Fruit fly (Drosophila melanogaster) whole organism, prepupa: ENCODE results near the gene CG6689.

Experiments used
- CG10631 ChIP-seq: fragments of 200-800 bp; sonication (Bioruptor generic); optimal IDR thresholded peaks from 2 replicates; lab custom pipeline; 2016; ENCODE audit warnings: missing biosample characterization, missing genetic modification characterization
- CG10669 ChIP-seq: fragments of 200-800 bp; sonication (Bioruptor generic); optimal IDR thresholded peaks from 3 replicates; lab custom pipeline; 2018; ENCODE audit warnings: missing biosample characterization, mild to moderate bottlenecking, missing genetic modification characterization, moderate library complexity
- CG11294 ChIP-seq: fragments of 200-800 bp; sonication (Bioruptor generic); IDR thresholded peaks from 2 replicates; pipeline ENCODE4 v1.3.6; 2022; ENCODE audit warnings: missing biosample characterization, missing genetic modification characterization
- CG11762 ChIP-seq: fragments of 200-800 bp; sonication (Bioruptor generic); optimal IDR thresholded peaks from 3 replicates; lab custom pipeline; 2016; ENCODE audit warnings: missing biosample characterization, missing genetic modification characterization; ENCODE audit not compliant: insufficient read depth
- CG11902 ChIP-seq: fragments of 200-800 bp; sonication (Bioruptor generic); optimal IDR thresholded peaks from 3 replicates; lab custom pipeline; 2016; ENCODE audit warnings: missing biosample characterization, missing genetic modification characterization
- CG15336 ChIP-seq: fragments of 200-800 bp; sonication (Bioruptor generic); IDR thresholded peaks from 2 replicates; pipeline ENCODE4 v1.3.6; 2022; ENCODE audit warnings: missing biosample characterization, missing genetic modification characterization
- CG1621 ChIP-seq: fragments of 200-800 bp; sonication (Bioruptor generic); optimal IDR thresholded peaks from 3 replicates; lab custom pipeline; 2018; ENCODE audit warnings: missing biosample characterization, mild to moderate bottlenecking, missing genetic modification characterization
- CG3032 ChIP-seq: fragments of 200-800 bp; optimal IDR thresholded peaks from 2 replicates; lab custom pipeline; 2019; ENCODE audit warnings: missing biosample characterization, mild to moderate bottlenecking, missing genetic modification characterization, moderate library complexity
- CG32006 ChIP-seq: fragments of 200-800 bp; sonication (Bioruptor generic); optimal IDR thresholded peaks from 3 replicates; lab custom pipeline; 2017; ENCODE audit warnings: missing biosample characterization, mild to moderate bottlenecking, missing genetic modification characterization
- CG3919 ChIP-seq: fragments of 200-800 bp; sonication (Bioruptor generic); optimal IDR thresholded peaks from 3 replicates; lab custom pipeline; 2016; ENCODE audit warnings: missing biosample characterization, missing genetic modification characterization
- CG4318 ChIP-seq: fragments of 200-800 bp; sonication (Bioruptor generic); optimal IDR thresholded peaks from 3 replicates; lab custom pipeline; 2017; ENCODE audit warnings: missing biosample characterization, mild to moderate bottlenecking, missing genetic modification characterization
- CG6163 ChIP-seq: fragments of 200-800 bp; sonication (Bioruptor generic); IDR thresholded peaks from 3 replicates; pipeline ENCODE4 v1.3.6; 2022; ENCODE audit warnings: missing biosample characterization, missing genetic modification characterization
- CG6276 ChIP-seq: fragments of 200-800 bp; sonication (Bioruptor generic); optimal IDR thresholded peaks from 2 replicates; lab custom pipeline; 2017; ENCODE audit warnings: missing biosample characterization, mild to moderate bottlenecking, missing genetic modification characterization
- CG6808 ChIP-seq: fragments of 200-800 bp; sonication (Bioruptor generic); optimal IDR thresholded peaks from 3 replicates; lab custom pipeline; 2017; ENCODE audit warnings: missing biosample characterization, missing genetic modification characterization, mild to moderate bottlenecking, moderate library complexity, missing genetic modification reagents
- CG8319 ChIP-seq: fragments of 200-800 bp; sonication (Bioruptor generic); optimal IDR thresholded peaks from 3 replicates; lab custom pipeline; 2016; ENCODE audit warnings: missing biosample characterization, missing genetic modification characterization
- CG8632 ChIP-seq: fragments of 200-800 bp; sonication (Bioruptor generic); optimal IDR thresholded peaks from 3 replicates; lab custom pipeline; 2016; ENCODE audit warnings: missing biosample characterization, missing genetic modification characterization
- CG9139 ChIP-seq: fragments of 200-800 bp; sonication (Bioruptor generic); optimal IDR thresholded peaks from 3 replicates; lab custom pipeline; 2017; ENCODE audit warnings: missing biosample characterization, mild to moderate bottlenecking, missing genetic modification characterization
- Eip75B ChIP-seq: fragments of 200-800 bp; sonication (Bioruptor generic); optimal IDR thresholded peaks from 3 replicates; lab custom pipeline; 2016; ENCODE audit warnings: missing biosample characterization, missing genetic modification characterization
- Eip78C ChIP-seq: fragments of 200-800 bp; sonication (Bioruptor generic); peaks from one replicate; lab custom pipeline; 2016; ENCODE audit warnings: missing biosample characterization, missing genetic modification characterization
- Eip93F ChIP-seq: fragments of 200-800 bp; sonication (Bioruptor generic); optimal IDR thresholded peaks from 2 replicates; lab custom pipeline; 2016; ENCODE audit warnings: missing biosample characterization, mild to moderate bottlenecking, missing genetic modification characterization
- Ets21C ChIP-seq: fragments of 200-800 bp; sonication (Bioruptor generic); optimal IDR thresholded peaks from 3 replicates; lab custom pipeline; 2016; ENCODE audit warnings: missing biosample characterization, missing genetic modification characterization
- Ets96B ChIP-seq: fragments of 200-800 bp; optimal IDR thresholded peaks from 2 replicates; lab custom pipeline; 2019; ENCODE audit warnings: missing biosample characterization, mild to moderate bottlenecking, missing genetic modification characterization, moderate library complexity
- Hr4 ChIP-seq: fragments of 200-800 bp; sonication (Bioruptor generic); optimal IDR thresholded peaks from 3 replicates; lab custom pipeline; 2016; ENCODE audit warnings: missing biosample characterization, missing genetic modification characterization
- Lpt ChIP-seq: fragments of 200-800 bp; sonication (Bioruptor generic); optimal IDR thresholded peaks from 3 replicates; lab custom pipeline; 2016; ENCODE audit warnings: missing biosample characterization, missing genetic modification characterization
- Met ChIP-seq: fragments of 200-800 bp; sonication (Bioruptor generic); optimal IDR thresholded peaks from 3 replicates; lab custom pipeline; 2016; ENCODE audit warnings: missing biosample characterization, missing genetic modification characterization
- Smox ChIP-seq: fragments of 200-800 bp; sonication (Bioruptor generic); optimal IDR thresholded peaks from 3 replicates; lab custom pipeline; 2016; ENCODE audit warnings: missing biosample characterization, missing genetic modification characterization
- Sox102F ChIP-seq: fragments of 200-800 bp; sonication (Bioruptor generic); optimal IDR thresholded peaks from 2 replicates; lab custom pipeline; 2016; ENCODE audit warnings: missing biosample characterization, mild to moderate bottlenecking, missing genetic modification characterization
- Sox14 ChIP-seq: fragments of 200-800 bp; sonication (Bioruptor generic); optimal IDR thresholded peaks from 3 replicates; lab custom pipeline; 2016; ENCODE audit warnings: missing biosample characterization, missing genetic modification characterization
- Sox15 ChIP-seq: fragments of 200-800 bp; sonication (Bioruptor generic); optimal IDR thresholded peaks from 3 replicates; lab custom pipeline; 2016; ENCODE audit warnings: missing biosample characterization, missing genetic modification characterization
- cyc ChIP-seq: fragments of 200-800 bp; sonication (Bioruptor generic); optimal IDR thresholded peaks from 3 replicates; lab custom pipeline; 2016; ENCODE audit warnings: missing biosample characterization, missing genetic modification characterization
- eg ChIP-seq: fragments of 200-800 bp; sonication (Bioruptor generic); IDR thresholded peaks from 3 replicates; pipeline ENCODE4 v1.3.6; 2022; ENCODE audit warnings: missing biosample characterization, missing genetic modification characterization
- fd59A ChIP-seq: fragments of 200-800 bp; sonication (Bioruptor generic); optimal IDR thresholded peaks from 2 replicates; lab custom pipeline; 2017; ENCODE audit warnings: missing biosample characterization, mild to moderate bottlenecking, missing genetic modification characterization, missing genetic modification reagents
- pdm3 ChIP-seq: fragments of 200-800 bp; sonication (Bioruptor generic); optimal IDR thresholded peaks from 3 replicates; lab custom pipeline; 2016; ENCODE audit warnings: missing biosample characterization, missing genetic modification characterization
- salr ChIP-seq, 2 experiments: fragments of 200-800 bp; sonication (Bioruptor generic); optimal IDR thresholded peaks; 3 replicates each; lab custom pipeline; 2016 to 2018; ENCODE audit warnings: missing biosample characterization in 2 of 2, missing genetic modification characterization in 2 of 2, mild to moderate bottlenecking in 1 of 2
- ss ChIP-seq, 2 experiments: fragments of 200-800 bp; sonication (Bioruptor generic); optimal IDR thresholded peaks; 2 replicates in 1 of 2; 3 replicates in 1 of 2; lab custom pipeline; 2017 to 2018; ENCODE audit warnings: mild to moderate bottlenecking in 2 of 2, missing biosample characterization in 2 of 2, missing genetic modification characterization in 2 of 2, moderate library complexity in 1 of 2
- topi ChIP-seq: fragments of 200-800 bp; sonication (Bioruptor generic); optimal IDR thresholded peaks from 3 replicates; lab custom pipeline; 2016; ENCODE audit warnings: missing biosample characterization, missing genetic modification characterization
- vri ChIP-seq: fragments of 200-800 bp; sonication (Bioruptor generic); optimal IDR thresholded peaks from 3 replicates; lab custom pipeline; 2016; ENCODE audit warnings: missing biosample characterization, mild to moderate bottlenecking, missing genetic modification characterization

Gene CG6689

DNA sequence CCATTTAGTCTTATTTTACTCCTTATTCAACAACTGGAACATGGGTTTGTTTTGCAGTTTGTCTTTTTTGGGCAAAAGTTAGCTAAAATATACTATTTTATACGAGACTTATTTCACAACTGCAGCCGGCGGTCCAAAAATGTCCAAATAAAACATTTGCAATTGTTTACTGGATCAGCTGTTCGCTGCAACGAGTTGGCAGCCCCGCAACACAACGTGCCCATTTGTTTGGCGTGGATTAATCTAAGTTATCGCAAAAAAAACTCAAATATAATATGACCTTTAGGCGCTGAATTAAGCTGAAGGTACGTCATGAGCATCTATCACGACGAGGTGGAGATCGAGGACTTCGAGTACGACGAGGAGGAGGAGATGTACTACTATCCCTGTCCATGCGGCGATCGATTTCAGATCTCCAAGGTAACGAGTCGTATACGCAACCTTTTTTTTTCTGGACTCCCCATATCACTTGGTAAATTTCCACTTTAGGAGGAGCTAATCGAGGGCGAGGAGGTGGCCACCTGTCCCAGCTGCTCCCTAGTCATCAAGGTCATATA is 11.9 kb upstream of the CG6689 start, which contains the start of the genes CG17187 and Dph3:
TSS of gene CG17187 (minus strand) at position 175 of the 557 bp plus-strand sequence.
TSS of gene Dph3 (plus strand) at position 208 of the 557 bp plus-strand sequence.
- TF ChIP-seq pdm3 = no peak
- no peak for TF ChIP-seq Hr4
- TF ChIP-seq CG10631 (GFP tag; lab: Kevin White, UChicago) = no peak
- no peak for TF ChIP-seq CG8319 (GFP tag; lab: Kevin White, UChicago)
- no peak for TF ChIP-seq vri (GFP tag; lab: Kevin White, UChicago)
- TF ChIP-seq Eip78C (GFP tag; lab: Kevin White, UChicago) = no peak
- no peak for TF ChIP-seq CG8632
- TF ChIP-seq cyc (GFP tag; lab: Kevin White, UChicago) = no peak
- TF ChIP-seq CG1621 = no peak
- no peak for TF ChIP-seq Sox14 (GFP tag; lab: Kevin White, UChicago)
- no peak for TF ChIP-seq CG4318 (GFP tag; lab: Kevin White, UChicago)
- TF ChIP-seq CG9139 (GFP tag; lab: Kevin White, UChicago) = no peak
- TF ChIP-seq ss (GFP tag; optimal IDR thresholded peaks at IDR 0.05; lab: Kevin White, UChicago) = no peak
- no peak for TF ChIP-seq fd59A
- no peak for TF ChIP-seq CG15336 (GFP tag; lab: Robert Waterston, UW)
- TF ChIP-seq CG3032 (tag; lab: Kevin White, UChicago) = no peak
- TF ChIP-seq, all 60 proteins: peak for 0

DNA sequence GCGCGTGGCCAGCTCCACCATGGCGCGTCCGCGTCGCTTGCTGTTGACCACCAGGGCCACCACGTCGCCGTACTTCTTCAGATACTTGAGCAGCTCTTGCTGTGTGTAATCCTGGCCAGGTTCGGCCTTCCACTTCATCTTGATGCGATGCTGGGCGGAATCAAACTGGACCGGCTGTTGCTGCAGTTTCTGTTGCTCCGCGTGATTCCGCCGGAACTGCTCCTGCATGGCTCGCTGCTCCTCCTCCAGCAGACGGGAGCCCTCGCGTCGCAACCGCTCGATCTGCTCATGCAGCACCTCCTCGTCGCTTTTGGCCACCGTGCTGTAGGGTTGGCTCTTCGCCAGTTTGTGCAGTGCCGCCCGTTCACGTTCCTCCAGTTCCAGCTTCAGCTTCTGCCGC is 11.2 kb upstream of the CG6689 start:
- TF ChIP-seq CG11294 (no peak), CG8319 (GFP tag; lab: Kevin White, UChicago) (no peak), cyc (GFP tag; lab: Kevin White, UChicago) (no peak), eg (GFP tag; lab: Robert Waterston, UW) (no peak), CG3919 (GFP tag; lab: Kevin White, UChicago) (no peak), CG6163 (GFP tag; lab: Robert Waterston, UW) (no peak), CG6808 (GFP tag; lab: Kevin White, UChicago) (no peak), topi (GFP tag; lab: Kevin White, UChicago) (no peak), CG11902 (no peak), salr (GFP tag; optimal IDR thresholded peaks at IDR 0.05; lab: Kevin White, UChicago) (no peak), CG6276 (no peak), Eip78C (GFP tag; lab: Kevin White, UChicago) (no peak), Ets96B (tag; lab: Kevin White, UChicago) (no peak), Smox (no peak), Met (no peak), CG10669 (no peak), CG11762 (GFP tag; lab: Kevin White, UChicago) (no peak), Eip75B (GFP tag; lab: Kevin White, UChicago) (no peak), Sox102F (GFP tag; lab: Kevin White, UChicago) (no peak), CG32006 (GFP tag; lab: Kevin White, UChicago) (no peak)

DNA sequence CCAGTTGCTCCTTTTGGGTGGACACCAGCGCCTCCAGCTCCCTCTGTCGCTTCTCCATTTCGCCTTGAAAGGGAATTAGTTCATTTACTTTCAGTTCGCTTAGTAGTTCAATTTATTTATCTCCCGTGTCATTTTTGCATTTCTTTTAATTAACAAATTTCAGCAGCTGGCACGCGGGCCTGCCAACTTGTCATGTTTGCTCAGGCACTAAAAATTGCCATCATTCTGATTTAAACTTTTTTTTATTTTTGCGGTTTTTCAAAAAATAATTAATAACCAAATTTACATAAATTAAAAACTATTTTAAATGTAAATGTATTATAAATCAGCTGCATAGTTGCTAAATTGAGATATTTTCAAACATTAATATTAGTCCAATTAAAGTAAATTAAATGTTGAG is 10.5 kb upstream of the CG6689 start, which contains the start of gene GCC88:
TSS of gene GCC88 (minus strand) at position 209 of the 400 bp plus-strand sequence.
- TF ChIP-seq Sox15 (GFP tag; lab: Kevin White, UChicago) = no peak
- TF ChIP-seq Lpt = no peak
- TF ChIP-seq eg (GFP tag; lab: Robert Waterston, UW) = no peak
- no peak for TF ChIP-seq CG8319 (GFP tag; lab: Kevin White, UChicago)
- no peak for TF ChIP-seq CG10631 (GFP tag; lab: Kevin White, UChicago)
- TF ChIP-seq Ets21C = no peak
- TF ChIP-seq Ets96B (tag; lab: Kevin White, UChicago) = no peak
- no peak for TF ChIP-seq ss (GFP tag; optimal IDR thresholded peaks at IDR 0.05; lab: Kevin White, UChicago)
- TF ChIP-seq Eip93F (GFP tag; lab: Kevin White, UChicago) = no peak
- no peak for TF ChIP-seq CG6163 (GFP tag; lab: Robert Waterston, UW)
